Worm (Caenorhabditis elegans) whole organism, early embryonic: ENCODE measurements around the gene fbxb-114.
A peak's percentile ranks its signal among the peaks of the same experiment; 100 is the strongest.
"Not testable (repeated sequence)": the region's sequence is repeated elsewhere in the genome, so short reads cannot be mapped to it uniquely, and the experiment has no call there.

Experiments
- B0310.2 ChIP-seq: sonication (generic microtip); optimal IDR thresholded peaks from 2 replicates; lab custom pipeline; 2016; ENCODE audit warnings: mild to moderate bottlenecking, missing genetic modification characterization, missing compliant biosample characterization
- F13C5.2 ChIP-seq: sonication (generic microtip); optimal IDR thresholded peaks from 2 replicates; lab custom pipeline; 2017; ENCODE audit warnings: mild to moderate bottlenecking, missing genetic modification characterization, inconsistent platforms, missing compliant biosample characterization
- aly-1 ChIP-seq: sonication (generic microtip); optimal IDR thresholded peaks from 2 replicates; lab custom pipeline; 2016; ENCODE audit warnings: missing genetic modification characterization, missing compliant biosample characterization
- ama-1 ChIP-seq: fragments of 150-350 bp; optimal IDR thresholded peaks from 2 replicates; lab custom pipeline; 2014
- ceh-13 ChIP-seq: fragments of 200-800 bp; sonication (Bioruptor generic); optimal IDR thresholded peaks from 2 replicates; lab custom pipeline; 2018; ENCODE audit warnings: mild to moderate bottlenecking, missing genetic modification characterization, missing compliant biosample characterization
- ceh-36 ChIP-seq: sonication (generic microtip); optimal IDR thresholded peaks from 2 replicates; lab custom pipeline; 2016; ENCODE audit warnings: missing genetic modification characterization, inconsistent platforms, missing compliant biosample characterization
- ets-7 ChIP-seq: sonication (generic microtip); optimal IDR thresholded peaks from 2 replicates; lab custom pipeline; 2016; ENCODE audit warnings: missing genotype, missing genetic modification characterization, missing compliant biosample characterization
- flt-1 ChIP-seq: fragments of 200-800 bp; sonication (Bioruptor generic); IDR thresholded peaks from 2 replicates; pipeline ENCODE4 v1.3.6; 2022; ENCODE audit warnings: missing genetic modification characterization, missing compliant biosample characterization
- hmbx-1 ChIP-seq: sonication (generic microtip); optimal IDR thresholded peaks from 2 replicates; lab custom pipeline; 2016; ENCODE audit warnings: mild to moderate bottlenecking, missing genetic modification characterization, missing compliant biosample characterization
- hmg-4 ChIP-seq: fragments of 200-800 bp; sonication (Bioruptor generic); optimal IDR thresholded peaks from 2 replicates; lab custom pipeline; 2018; ENCODE audit warnings: mild to moderate bottlenecking, missing genetic modification characterization, missing compliant biosample characterization
- hnd-1 ChIP-seq: sonication (generic microtip); optimal IDR thresholded peaks from 2 replicates; lab custom pipeline; 2016; ENCODE audit warnings: missing genetic modification characterization, missing compliant biosample characterization
- pes-1 ChIP-seq: fragments of 200-800 bp; sonication (Bioruptor generic); IDR thresholded peaks from 2 replicates; pipeline ENCODE4 v1.3.6; 2022; ENCODE audit warnings: missing genetic modification reagents, missing genetic modification characterization, missing compliant biosample characterization
- scrt-1 ChIP-seq: fragments of 200-800 bp; sonication (Bioruptor generic); IDR thresholded peaks from 2 replicates; pipeline ENCODE4 v1.3.6; 2022; ENCODE audit warnings: missing genetic modification characterization, missing compliant biosample characterization
- sea-1 ChIP-seq: fragments of 200-800 bp; sonication (Bioruptor generic); conservative IDR thresholded peaks from 2 replicates; pipeline ENCODE4 v1.3.6; 2022; ENCODE audit warnings: missing genetic modification characterization, missing compliant biosample characterization
- tbx-11 ChIP-seq: fragments of 200-800 bp; sonication (Bioruptor generic); IDR thresholded peaks from 2 replicates; pipeline ENCODE4 v1.3.6; 2022; ENCODE audit warnings: missing genetic modification characterization, missing compliant biosample characterization
- tbx-37 ChIP-seq: fragments of 200-800 bp; sonication (Bioruptor generic); conservative IDR thresholded peaks from 2 replicates; pipeline ENCODE4 v1.3.6; 2022; ENCODE audit warnings: missing genetic modification reagents, missing genetic modification characterization, missing compliant biosample characterization
- tra-4 ChIP-seq: sonication (generic microtip); optimal IDR thresholded peaks from 2 replicates; lab custom pipeline; 2017; ENCODE audit warnings: missing genetic modification characterization, missing compliant biosample characterization

The fbxb-114 gene

ce11 chrX:16921533-16921932 is at the start of gene fbxb-114:
Gene fbxb-114 (plus strand): TSS chrX:16921833.
- no peak for TF ChIP-seq pes-1 (GFP tag; lab: Robert Waterston, UW)
- TF ChIP-seq aly-1, result no peak
- TF ChIP-seq tbx-11 (GFP tag; lab: Robert Waterston, UW), result no peak
- no peak for TF ChIP-seq ets-7
- TF ChIP-seq ceh-13 (GFP tag; lab: Kevin White, UChicago), result no peak
- no peak for TF ChIP-seq tbx-37 (GFP tag; lab: Robert Waterston, UW)
- no peak for TF ChIP-seq F13C5.2 (tag; lab: Kevin White, UChicago)
- TF ChIP-seq scrt-1 (GFP tag; lab: Robert Waterston, UW), result no peak
- no peak for TF ChIP-seq hmg-4
- TF ChIP-seq hmbx-1, result no peak
- no peak for TF ChIP-seq sea-1 (GFP tag; lab: Robert Waterston, UW)
- TF ChIP-seq hnd-1, result no peak
- TF ChIP-seq ama-1 (lab: Kevin White, UChicago), result no peak
- no peak for TF ChIP-seq flt-1
- TF ChIP-seq B0310.2 (tag; lab: Kevin White, UChicago), result no peak
- TF ChIP-seq ceh-36 (tag; lab: Kevin White, UChicago), result no peak

DNA sequence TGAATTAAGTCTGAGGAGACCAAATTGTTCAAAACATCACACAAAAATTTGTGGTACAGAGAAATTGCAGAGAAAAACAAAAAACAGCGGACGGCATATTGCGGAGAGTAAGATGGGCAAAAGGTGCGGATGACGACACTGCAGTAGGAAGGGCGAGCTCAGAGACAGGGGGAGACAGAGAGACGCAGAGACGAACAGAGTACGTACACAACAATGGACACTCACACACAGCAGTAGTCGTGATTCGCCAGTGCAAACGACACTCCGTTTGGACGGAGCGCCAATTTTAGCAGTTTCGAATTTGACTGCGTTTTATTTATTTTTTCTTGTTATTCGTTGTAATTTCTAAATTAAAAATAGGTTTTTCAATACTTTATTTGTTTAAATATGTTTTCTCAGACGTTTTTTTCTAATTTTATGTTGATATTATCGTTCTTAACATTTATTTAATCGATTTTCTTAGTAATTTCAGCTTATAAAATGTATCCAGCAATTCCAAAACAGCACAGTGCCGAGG is 49.1 kb upstream of the fbxb-114 start, which contains the start of gene T20F7.1:
Gene T20F7.1 (plus strand): TSS at position 467 of the 517 bp plus-strand sequence.
- peak; percentile 19 for TF ChIP-seq hmg-4
- TF ChIP-seq ceh-36 (tag; lab: Kevin White, UChicago), result no peak
- TF ChIP-seq F13C5.2 (tag; lab: Kevin White, UChicago), result peak; percentile 47

DNA sequence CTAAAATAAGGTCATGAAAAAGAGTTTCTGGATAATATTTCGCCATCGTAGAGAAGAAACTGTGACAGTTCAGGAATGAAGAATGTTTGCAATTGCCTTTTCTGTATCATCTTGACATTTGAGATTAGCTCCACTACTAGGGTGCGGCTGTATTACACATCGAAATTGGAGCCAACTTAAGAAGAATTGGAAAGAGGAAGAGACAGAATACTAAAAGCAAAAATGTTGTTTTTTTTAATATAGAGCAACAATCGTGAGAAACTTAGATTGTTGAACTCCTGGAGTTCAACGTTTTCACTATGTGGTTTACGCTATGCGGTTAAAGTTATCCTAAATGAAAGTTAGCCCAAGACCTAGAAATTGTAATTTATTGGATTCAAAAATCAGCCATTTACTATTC is 41.2 kb upstream of the fbxb-114 start, which contains the start of gene acs-9:
Gene acs-9 (minus strand): TSS at position 101 of the 400 bp plus-strand sequence.
- TF ChIP-seq aly-1, result no peak
- no peak for TF ChIP-seq B0310.2 (tag; lab: Kevin White, UChicago)
- no peak for TF ChIP-seq ceh-13 (GFP tag; lab: Kevin White, UChicago)
- no peak for TF ChIP-seq ets-7
- no peak for TF ChIP-seq ceh-36 (tag; lab: Kevin White, UChicago)
- TF ChIP-seq scrt-1 (GFP tag; lab: Robert Waterston, UW), result no peak
- TF ChIP-seq F13C5.2 (tag; lab: Kevin White, UChicago), result no peak
- no peak for TF ChIP-seq pes-1 (GFP tag; lab: Robert Waterston, UW)
- no peak for TF ChIP-seq tbx-11 (GFP tag; lab: Robert Waterston, UW)
- no peak for TF ChIP-seq hnd-1
- no peak for TF ChIP-seq hmg-4
- TF ChIP-seq ama-1 (lab: Kevin White, UChicago), result no peak
- no peak for TF ChIP-seq sea-1 (GFP tag; lab: Robert Waterston, UW)

ce11 chrX:16883426-16883825 is 38.2 kb upstream of the fbxb-114 start, which contains the start of gene Y13C8A.1:
Gene Y13C8A.1 (plus strand): TSS chrX:16883726.
- TF ChIP-seq scrt-1 (GFP tag; lab: Robert Waterston, UW); B0310.2 (tag; lab: Kevin White, UChicago); flt-1: not testable (repeated sequence)

ce11 chrX:16884075-16884474 is 37.6 kb upstream of the fbxb-114 start:
- TF ChIP-seq tbx-37 (GFP tag; lab: Robert Waterston, UW), result no peak
- no peak for TF ChIP-seq aly-1
- no peak for TF ChIP-seq tra-4 (tag; lab: Kevin White, UChicago)
- TF ChIP-seq hmg-4, result no peak
- no peak for TF ChIP-seq tbx-11 (GFP tag; lab: Robert Waterston, UW)
- no peak for TF ChIP-seq sea-1 (GFP tag; lab: Robert Waterston, UW)
- no peak for TF ChIP-seq flt-1
- no peak for TF ChIP-seq ama-1 (lab: Kevin White, UChicago)
- TF ChIP-seq ceh-36 (tag; lab: Kevin White, UChicago), result no peak

ce11 chrX:16891683-16892082 is 29.9 kb upstream of the fbxb-114 start, which contains the start of gene F39F10.3:
Gene F39F10.3 (plus strand): TSS chrX:16891983.
- no peak for TF ChIP-seq sea-1 (GFP tag; lab: Robert Waterston, UW)
- TF ChIP-seq ceh-13 (GFP tag; lab: Kevin White, UChicago), result no peak
- TF ChIP-seq B0310.2 (tag; lab: Kevin White, UChicago), result no peak
- TF ChIP-seq hnd-1, result no peak
- TF ChIP-seq flt-1, result no peak
- TF ChIP-seq pes-1 (GFP tag; lab: Robert Waterston, UW), result no peak
- no peak for TF ChIP-seq ceh-36 (tag; lab: Kevin White, UChicago)
- TF ChIP-seq aly-1, result no peak
- TF ChIP-seq tbx-37 (GFP tag; lab: Robert Waterston, UW), result no peak
- TF ChIP-seq hmbx-1, result no peak

- TF ChIP-seq F13C5.2 (tag; lab: Kevin White, UChicago) (no peak), sea-1 (GFP tag; lab: Robert Waterston, UW) (no peak), tbx-11 (GFP tag; lab: Robert Waterston, UW) (no peak), pes-1 (GFP tag; lab: Robert Waterston, UW) (no peak), B0310.2 (tag; lab: Kevin White, UChicago) (no peak), aly-1 (no peak), ceh-36 (tag; lab: Kevin White, UChicago) (no peak), ama-1 (lab: Kevin White, UChicago) (no peak), hnd-1 (no peak), tra-4 (tag; lab: Kevin White, UChicago) (no peak), scrt-1 (GFP tag; lab: Robert Waterston, UW) (no peak), hmg-4 (no peak), hmbx-1 (no peak), flt-1 (no peak), ets-7 (no peak)
Observed at ce11 chrX:16893767-16894166, 27.9 kb upstream of the fbxb-114 start.

ce11 chrX:16894577-16894976 is 27.1 kb upstream of the fbxb-114 start, which contains the start of gene F39F10.2:
Gene F39F10.2 (plus strand): TSS chrX:16894877.
- TF ChIP-seq flt-1, result no peak
- TF ChIP-seq tbx-11 (GFP tag; lab: Robert Waterston, UW), result no peak
- TF ChIP-seq hmbx-1, result no peak
- no peak for TF ChIP-seq hmg-4
- TF ChIP-seq aly-1, result no peak
- no peak for TF ChIP-seq ets-7
- no peak for TF ChIP-seq sea-1 (GFP tag; lab: Robert Waterston, UW)
- no peak for TF ChIP-seq F13C5.2 (tag; lab: Kevin White, UChicago)
- TF ChIP-seq tra-4 (tag; lab: Kevin White, UChicago), result no peak
- TF ChIP-seq scrt-1 (GFP tag; lab: Robert Waterston, UW), result no peak
- no peak for TF ChIP-seq B0310.2 (tag; lab: Kevin White, UChicago)
- TF ChIP-seq ceh-36 (tag; lab: Kevin White, UChicago), result no peak
- TF ChIP-seq pes-1 (GFP tag; lab: Robert Waterston, UW), result no peak
- TF ChIP-seq ceh-13 (GFP tag; lab: Kevin White, UChicago), result no peak
- no peak for TF ChIP-seq tbx-37 (GFP tag; lab: Robert Waterston, UW)
- no peak for TF ChIP-seq hnd-1
- TF ChIP-seq ama-1 (lab: Kevin White, UChicago), result no peak
